Worm (Caenorhabditis elegans) whole organism, L3 larva: ENCODE results near the gene T10D4.11.

Source experiments
- R02D3.7 ChIP-seq: fragments of 150-350 bp; optimal IDR thresholded peaks from 2 replicates; lab custom pipeline; 2014; ENCODE audit warnings: missing biosample characterization, missing genetic modification characterization
- ceh-16 ChIP-seq: sonication (generic microtip); optimal IDR thresholded peaks from 2 replicates; lab custom pipeline; 2017; ENCODE audit warnings: missing biosample characterization, missing genetic modification characterization
- daf-12 ChIP-seq: fragments of 150-350 bp; optimal IDR thresholded peaks from 2 replicates; lab custom pipeline; 2014; ENCODE audit warnings: missing biosample characterization, missing genetic modification reagents, missing genetic modification characterization
- elt-1 ChIP-seq: fragments of 150-350 bp; optimal IDR thresholded peaks from 2 replicates; lab custom pipeline; 2014; ENCODE audit warnings: missing biosample characterization, missing genetic modification characterization
- fos-1 ChIP-seq: fragments of 150-350 bp; optimal IDR thresholded peaks from 2 replicates; lab custom pipeline; 2014; ENCODE audit warnings: missing biosample characterization, missing genetic modification characterization
- lin-39 ChIP-seq: fragments of 150-350 bp; optimal IDR thresholded peaks from 2 replicates; lab custom pipeline; 2018; ENCODE audit warnings: missing biosample characterization, missing genetic modification reagents, missing genetic modification characterization
- mdl-1 ChIP-seq: fragments of 150-350 bp; optimal IDR thresholded peaks from 2 replicates; lab custom pipeline; 2014; ENCODE audit warnings: missing biosample characterization, missing genetic modification characterization
- nhr-11 ChIP-seq: fragments of 150-350 bp; optimal IDR thresholded peaks from 2 replicates; lab custom pipeline; 2014; ENCODE audit warnings: missing biosample characterization, missing genetic modification characterization
- nhr-12 ChIP-seq: fragments of 150-350 bp; optimal IDR thresholded peaks from 2 replicates; lab custom pipeline; 2014; ENCODE audit warnings: missing biosample characterization, missing genetic modification characterization
- nhr-28 ChIP-seq: fragments of 150-350 bp; optimal IDR thresholded peaks from 2 replicates; lab custom pipeline; 2014; ENCODE audit warnings: missing biosample characterization, missing genetic modification characterization
- nhr-43 ChIP-seq: sonication (generic microtip); optimal IDR thresholded peaks from 2 replicates; lab custom pipeline; 2016; ENCODE audit warnings: mild to moderate bottlenecking, missing genetic modification characterization, missing compliant biosample characterization; ENCODE audit not compliant: poor library complexity, severe bottlenecking
- pqm-1 ChIP-seq: fragments of 150-350 bp; optimal IDR thresholded peaks from 2 replicates; lab custom pipeline; 2017; ENCODE audit warnings: missing biosample characterization, missing genetic modification characterization, inconsistent platforms
- unc-62 ChIP-seq: fragments of 150-350 bp; sonication (generic microtip); optimal IDR thresholded peaks from 4 replicates; lab custom pipeline; 2014; ENCODE audit warnings: missing biosample characterization, missing genetic modification reagents, missing genetic modification characterization

- no peak for TF ChIP-seq lin-39 (tag; lab: Kevin White, UChicago)
- TF ChIP-seq unc-62 (GFP tag; lab: Kevin White, UChicago), result no peak
- TF ChIP-seq mdl-1 (tag; lab: Kevin White, UChicago), result no peak
- TF ChIP-seq pqm-1 (tag; lab: Kevin White, UChicago), result no peak
- no peak for TF ChIP-seq R02D3.7 (tag; lab: Kevin White, UChicago)
- no peak for TF ChIP-seq elt-1 (tag; lab: Kevin White, UChicago)
- no peak for TF ChIP-seq nhr-28 (tag; lab: Kevin White, UChicago)
- no peak for TF ChIP-seq nhr-43 (tag; lab: Kevin White, UChicago)
- no peak for TF ChIP-seq daf-12
- TF ChIP-seq fos-1 (tag; lab: Kevin White, UChicago), result no peak
- no peak for TF ChIP-seq nhr-12 (tag; lab: Kevin White, UChicago)
- no peak for TF ChIP-seq nhr-11 (tag; lab: Kevin White, UChicago)
- no peak for TF ChIP-seq ceh-16 (tag; lab: Kevin White, UChicago)
Measured at ce11 chrII:3135293-3135692, 14.1 kb downstream of the T10D4.11 start.
